Worm (Caenorhabditis elegans) whole organism, mixed stage, embryonic: ENCODE measurements around the gene rsp-4.

Experiments used
- M03D4.4 ChIP-seq: sonication (generic microtip); optimal IDR thresholded peaks from 2 replicates; lab custom pipeline; 2017; ENCODE audit warnings: mild to moderate bottlenecking, missing genetic modification characterization, missing compliant biosample characterization
- bed-3 ChIP-seq: fragments of 200-800 bp; sonication (Bioruptor generic); optimal IDR thresholded peaks from 3 replicates; lab custom pipeline; 2018; ENCODE audit warnings: mild to moderate bottlenecking, missing genetic modification characterization, moderate library complexity, missing compliant biosample characterization
- blmp-1 ChIP-seq: fragments of 150-350 bp; optimal IDR thresholded peaks from 2 replicates; lab custom pipeline; 2014; ENCODE audit warnings: missing biosample characterization, missing genetic modification characterization
- ceh-39 ChIP-seq: fragments of 150-350 bp; optimal IDR thresholded peaks from 2 replicates; lab custom pipeline; 2014; ENCODE audit warnings: missing biosample characterization, missing genetic modification characterization
- ceh-43 ChIP-seq: fragments of 200-800 bp; sonication (Bioruptor generic); optimal IDR thresholded peaks from 2 replicates; lab custom pipeline; 2018; ENCODE audit warnings: mild to moderate bottlenecking, missing genetic modification characterization, moderate library complexity, missing compliant biosample characterization
- ceh-83 ChIP-seq: fragments of 200-800 bp; sonication (Bioruptor generic); optimal IDR thresholded peaks from 2 replicates; lab custom pipeline; 2018; ENCODE audit warnings: mild to moderate bottlenecking, missing genetic modification characterization, missing compliant biosample characterization
- ces-1 ChIP-seq: fragments of 150-350 bp; optimal IDR thresholded peaks from 2 replicates; lab custom pipeline; 2014; ENCODE audit warnings: missing biosample characterization, missing genetic modification reagents, missing genetic modification characterization
- cnd-1 ChIP-seq: fragments of 200-800 bp; sonication (Bioruptor generic); optimal IDR thresholded peaks from 2 replicates; lab custom pipeline; 2018; ENCODE audit warnings: mild to moderate bottlenecking, missing genetic modification characterization, missing compliant biosample characterization
- drap-1 ChIP-seq: fragments of 200-800 bp; sonication (Bioruptor generic); optimal IDR thresholded peaks from 3 replicates; lab custom pipeline; 2018; ENCODE audit warnings: mild to moderate bottlenecking, missing genetic modification characterization, missing compliant biosample characterization
- elt-1 ChIP-seq: sonication (generic microtip); optimal IDR thresholded peaks from 2 replicates; lab custom pipeline; 2017; ENCODE audit warnings: missing genetic modification characterization, mild to moderate bottlenecking, missing compliant biosample characterization, antibody characterized with exemption, moderate library complexity, borderline replicate concordance; ENCODE audit not compliant: insufficient read depth
- elt-3 ChIP-seq: fragments of 150-350 bp; optimal IDR thresholded peaks from 2 replicates; lab custom pipeline; 2014; ENCODE audit warnings: missing biosample characterization, missing genetic modification characterization
- flh-1 ChIP-seq: fragments of 200-800 bp; sonication (Bioruptor generic); optimal IDR thresholded peaks from 2 replicates; lab custom pipeline; 2018; ENCODE audit warnings: mild to moderate bottlenecking, missing genetic modification characterization, moderate library complexity, missing compliant biosample characterization
- ham-2 ChIP-seq: fragments of 200-800 bp; sonication (Bioruptor generic); optimal IDR thresholded peaks from 2 replicates; lab custom pipeline; 2018; ENCODE audit warnings: mild to moderate bottlenecking, missing genetic modification characterization, missing compliant biosample characterization
- hlh-1 ChIP-seq: fragments of 150-350 bp; optimal IDR thresholded peaks from 2 replicates; lab custom pipeline; 2014; ENCODE audit warnings: missing biosample characterization, missing genetic modification reagents, missing genetic modification characterization
- lin-13 ChIP-seq: fragments of 150-350 bp; optimal IDR thresholded peaks from 2 replicates; lab custom pipeline; 2014; ENCODE audit warnings: missing biosample characterization, missing genetic modification characterization
- lin-32 ChIP-seq: fragments of 200-800 bp; sonication (Bioruptor generic); optimal IDR thresholded peaks from 2 replicates; lab custom pipeline; 2018; ENCODE audit warnings: mild to moderate bottlenecking, missing genetic modification characterization, missing compliant biosample characterization
- lsy-2 ChIP-seq: fragments of 150-350 bp; optimal IDR thresholded peaks from 2 replicates; lab custom pipeline; 2014; ENCODE audit warnings: missing biosample characterization, missing genetic modification characterization
- mab-5 ChIP-seq: fragments of 150-350 bp; optimal IDR thresholded peaks from 2 replicates; lab custom pipeline; 2014; ENCODE audit warnings: missing biosample characterization, missing genetic modification characterization
- mep-1 ChIP-seq: fragments of 150-350 bp; optimal IDR thresholded peaks from 2 replicates; lab custom pipeline; 2017; ENCODE audit warnings: missing biosample characterization, missing genetic modification reagents, missing genetic modification characterization, inconsistent platforms
- mls-2 ChIP-seq: sonication (generic microtip); optimal IDR thresholded peaks from 2 replicates; lab custom pipeline; 2016; ENCODE audit warnings: mild to moderate bottlenecking, missing genetic modification characterization, moderate library complexity, missing compliant biosample characterization
- nhr-12 ChIP-seq: fragments of 150-350 bp; optimal IDR thresholded peaks from 2 replicates; lab custom pipeline; 2014; ENCODE audit warnings: missing biosample characterization, missing genetic modification characterization
- nhr-2 ChIP-seq: fragments of 150-350 bp; optimal IDR thresholded peaks from 2 replicates; lab custom pipeline; 2014; ENCODE audit warnings: missing biosample characterization, missing genetic modification characterization
- nhr-237 ChIP-seq: fragments of 150-350 bp; optimal IDR thresholded peaks from 2 replicates; lab custom pipeline; 2014; ENCODE audit warnings: missing biosample characterization, missing genetic modification characterization
- nhr-28 ChIP-seq: fragments of 150-350 bp; optimal IDR thresholded peaks from 2 replicates; lab custom pipeline; 2014; ENCODE audit warnings: missing biosample characterization, missing genetic modification characterization
- nhr-76 ChIP-seq: sonication (generic microtip); optimal IDR thresholded peaks from 2 replicates; lab custom pipeline; 2017; ENCODE audit warnings: missing biosample characterization, missing genetic modification characterization
- pha-4 ChIP-seq: fragments of 150-350 bp; optimal IDR thresholded peaks from 2 replicates; lab custom pipeline; 2018; ENCODE audit warnings: missing biosample characterization, missing genetic modification reagents, missing genetic modification characterization
- sem-2 ChIP-seq: fragments of 200-800 bp; sonication (Bioruptor generic); optimal IDR thresholded peaks from 2 replicates; lab custom pipeline; 2018; ENCODE audit warnings: mild to moderate bottlenecking, missing genetic modification characterization, missing compliant biosample characterization
- snpc-4 ChIP-seq: fragments of 150-350 bp; optimal IDR thresholded peaks from 2 replicates; lab custom pipeline; 2014; ENCODE audit warnings: missing biosample characterization, missing genetic modification characterization
- sptf-1 ChIP-seq: sonication (generic microtip); optimal IDR thresholded peaks from 2 replicates; lab custom pipeline; 2017; ENCODE audit warnings: mild to moderate bottlenecking, missing genetic modification characterization, moderate library complexity, missing compliant biosample characterization
- tbx-8 ChIP-seq: fragments of 200-800 bp; sonication (Bioruptor generic); optimal IDR thresholded peaks from 2 replicates; lab custom pipeline; 2018; ENCODE audit warnings: mild to moderate bottlenecking, missing genetic modification characterization, moderate library complexity, missing compliant biosample characterization
- unc-120 ChIP-seq: sonication (generic microtip); optimal IDR thresholded peaks from 2 replicates; lab custom pipeline; 2017; ENCODE audit warnings: missing genetic modification characterization, missing compliant biosample characterization; ENCODE audit not compliant: poor library complexity, severe bottlenecking
- unc-39 ChIP-seq: fragments of 150-350 bp; optimal IDR thresholded peaks from 2 replicates; lab custom pipeline; 2014; ENCODE audit warnings: missing biosample characterization, missing genetic modification characterization
- unc-62 ChIP-seq: fragments of 150-350 bp; optimal IDR thresholded peaks from 2 replicates; lab custom pipeline; 2014; ENCODE audit warnings: missing biosample characterization, missing genetic modification reagents, missing genetic modification characterization
- zip-8 ChIP-seq: fragments of 150-350 bp; optimal IDR thresholded peaks from 2 replicates; lab custom pipeline; 2014; ENCODE audit warnings: missing biosample characterization, missing genetic modification characterization
- ztf-11 ChIP-seq: fragments of 150-350 bp; optimal IDR thresholded peaks from 2 replicates; lab custom pipeline; 2014; ENCODE audit warnings: missing biosample characterization, missing genetic modification characterization

The rsp-4 gene

ce11 chrII:5429522-5430257 lies 41.1 kb upstream of the rsp-4 start, which contains the start of the genes F07F6.4 and F07F6.2:
F07F6.4 (minus strand) TSS chrII:5429572.
F07F6.2 (plus strand) TSS chrII:5430207.
- TF ChIP-seq snpc-4 (tag; lab: Kevin White, UChicago) (no peak), ces-1 (GFP tag; lab: Kevin White, UChicago) (no peak), ceh-43 (GFP tag; lab: Kevin White, UChicago) (no peak), nhr-12 (no peak), nhr-28 (tag; lab: Kevin White, UChicago) (no peak), mab-5 (tag; lab: Kevin White, UChicago) (no peak), mls-2 (tag; lab: Kevin White, UChicago) (no peak), cnd-1 (tag; lab: Kevin White, UChicago) (no peak), ceh-39 (tag; lab: Kevin White, UChicago) (no peak), lsy-2 (tag; lab: Kevin White, UChicago) (no peak), elt-1 (tag; lab: Kevin White, UChicago) (no peak), unc-62 (no peak), flh-1 (GFP tag; lab: Kevin White, UChicago) (no peak), ceh-83 (GFP tag; lab: Kevin White, UChicago) (peak; percentile 19), mep-1 (tag; lab: Kevin White, UChicago) (peak; percentile 7), lin-13 (tag; lab: Kevin White, UChicago) (no peak), sem-2 (GFP tag; lab: Kevin White, UChicago) (no peak), pha-4 (no peak), ham-2 (GFP tag; lab: Kevin White, UChicago) (peak; percentile 0), unc-120 (tag; lab: Kevin White, UChicago) (no peak), elt-3 (no peak), tbx-8 (GFP tag; lab: Kevin White, UChicago) (no peak), sptf-1 (tag; lab: Kevin White, UChicago) (no peak)

ce11 chrII:5426470-5426869 lies 37.8 kb upstream of the rsp-4 start:
- TF ChIP-seq ceh-83 (GFP tag; lab: Kevin White, UChicago), result no peak
- TF ChIP-seq ceh-43 (GFP tag; lab: Kevin White, UChicago), result no peak
- no peak for TF ChIP-seq drap-1
- no peak for TF ChIP-seq lin-13 (tag; lab: Kevin White, UChicago)
- no peak for TF ChIP-seq sptf-1 (tag; lab: Kevin White, UChicago)
- no peak for TF ChIP-seq lsy-2 (tag; lab: Kevin White, UChicago)
- TF ChIP-seq, all 35 proteins: peak for 0

- TF ChIP-seq drap-1, result no peak
- TF ChIP-seq lin-13 (tag; lab: Kevin White, UChicago), result no peak
- TF ChIP-seq snpc-4 (tag; lab: Kevin White, UChicago), result no peak
- TF ChIP-seq cnd-1 (tag; lab: Kevin White, UChicago), result no peak
- TF ChIP-seq ces-1 (GFP tag; lab: Kevin White, UChicago), result no peak
- TF ChIP-seq unc-39 (tag; lab: Kevin White, UChicago), result no peak
- TF ChIP-seq elt-3, result no peak
- no peak for TF ChIP-seq bed-3 (GFP tag; lab: Kevin White, UChicago)
- TF ChIP-seq ceh-83 (GFP tag; lab: Kevin White, UChicago), result no peak
- no peak for TF ChIP-seq nhr-237
- no peak for TF ChIP-seq tbx-8 (GFP tag; lab: Kevin White, UChicago)
- no peak for TF ChIP-seq sem-2 (GFP tag; lab: Kevin White, UChicago)
- no peak for TF ChIP-seq zip-8 (tag; lab: Kevin White, UChicago)
- no peak for TF ChIP-seq ceh-43 (GFP tag; lab: Kevin White, UChicago)
- no peak for TF ChIP-seq ztf-11 (tag; lab: Kevin White, UChicago)
- TF ChIP-seq M03D4.4, result no peak
- peak; percentile 39 for TF ChIP-seq unc-62
- no peak for TF ChIP-seq flh-1 (GFP tag; lab: Kevin White, UChicago)
- TF ChIP-seq nhr-12, result no peak
- TF ChIP-seq nhr-28 (tag; lab: Kevin White, UChicago), result no peak
- TF ChIP-seq sptf-1 (tag; lab: Kevin White, UChicago), result peak; percentile 38
- TF ChIP-seq hlh-1 (tag; lab: Kevin White, UChicago), result no peak
- no peak for TF ChIP-seq blmp-1 (tag; lab: Kevin White, UChicago)
- no peak for TF ChIP-seq mab-5 (tag; lab: Kevin White, UChicago)
- TF ChIP-seq mls-2 (tag; lab: Kevin White, UChicago), result no peak
- TF ChIP-seq nhr-76 (tag; lab: Kevin White, UChicago), result no peak
- peak; percentile 3 for TF ChIP-seq mep-1 (tag; lab: Kevin White, UChicago)
- TF ChIP-seq ham-2 (GFP tag; lab: Kevin White, UChicago), result no peak
- TF ChIP-seq ceh-39 (tag; lab: Kevin White, UChicago), result peak; percentile 18
- TF ChIP-seq nhr-2 (tag; lab: Kevin White, UChicago), result no peak
- TF ChIP-seq lin-32, result no peak
- TF ChIP-seq lsy-2 (tag; lab: Kevin White, UChicago), result no peak
- peak; percentile 33 for TF ChIP-seq pha-4
- TF ChIP-seq unc-120 (tag; lab: Kevin White, UChicago), result peak; percentile 29
- TF ChIP-seq elt-1 (tag; lab: Kevin White, UChicago), result no peak
These were observed 37.4 kb upstream of the rsp-4 start for ce11 chrII:5426054-5426453.
